Fruit fly (Drosophila melanogaster): Measurements from ENCODE around the gene CG8031.

The CG8031 gene

DNA sequence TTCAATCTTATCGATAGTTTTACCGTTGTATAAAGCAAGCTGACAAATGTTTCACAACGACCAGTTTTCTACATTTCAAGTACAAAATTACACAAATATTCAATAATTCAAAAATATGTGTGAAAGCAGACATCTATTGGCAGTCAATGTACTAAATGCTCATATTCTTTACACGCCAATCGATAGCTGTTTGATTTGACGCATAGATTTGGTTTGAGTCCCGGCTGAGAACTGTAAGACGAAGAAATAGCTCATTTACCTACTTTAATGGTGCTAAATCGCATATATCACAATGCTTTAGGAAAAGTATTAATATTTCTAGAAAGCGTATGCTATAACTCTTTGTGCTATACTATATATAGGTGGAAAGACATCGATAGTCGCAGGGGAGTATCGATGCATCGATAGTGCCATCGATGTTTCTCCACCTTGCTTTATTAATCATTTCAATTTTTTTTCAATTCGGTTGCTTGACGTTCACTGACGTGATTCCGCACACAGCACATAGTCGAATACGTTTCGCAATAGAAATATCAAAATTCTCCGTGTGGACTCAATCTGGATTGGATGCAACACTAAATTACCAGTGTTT lies 30.4 kb downstream of the CG8031 start, which contains the start of gene Paip2 (continued):
- TF ChIP-seq sqz (GFP tag; optimal IDR thresholded peaks at IDR 0.05) (peak; percentile 81), Nf-YC (tag; optimal IDR thresholded peaks at IDR 0.05) (peak; percentile 32), CG12104 (GFP tag; optimal IDR thresholded peaks at IDR 0.05) (peak; percentile 34), CG18011 (GFP tag; optimal IDR thresholded peaks at IDR 0.05) (peak; percentile 88), CG10366 (GFP tag; IDR thresholded peaks at IDR 0.05) (no peak), dmrt11E (tag; optimal IDR thresholded peaks at IDR 0.05) (peak; percentile 23), Sry-δ (GFP tag; optimal IDR thresholded peaks at IDR 0.05) (peak; percentile 96), CG3995 (GFP tag; optimal IDR thresholded peaks at IDR 0.05) (peak; percentile 4), slbo (GFP tag; IDR thresholded peaks at IDR 0.05) (no peak), dpn (GFP tag; optimal IDR thresholded peaks at IDR 0.05) (peak in 1 of 2 experiments; percentile 5), Pdp1 (GFP tag; optimal IDR thresholded peaks at IDR 0.05) (peak in 1 of 2 experiments; percentile 84), twi (tag; optimal IDR thresholded peaks at IDR 0.05) (peak; percentile 12), sna (GFP tag; IDR thresholded peaks at IDR 0.05; ENCODE audit: partially characterized antibody) (peak; percentile 99), CG8290 (GFP tag; optimal IDR thresholded peaks at IDR 0.05) (no peak), CG8290 (tag; optimal IDR thresholded peaks at IDR 0.05) (peak in 1 of 2 experiments; percentile 38), CG13424 (tag; optimal IDR thresholded peaks at IDR 0.05) (peak; percentile 10), CG18476 (GFP tag; optimal IDR thresholded peaks at IDR 0.05) (no peak), CG14710 (tag; optimal IDR thresholded peaks at IDR 0.05) (peak; percentile 80), CG8478 (optimal IDR thresholded peaks at IDR 0.05) (peak; percentile 66), kay (GFP tag; optimal IDR thresholded peaks at IDR 0.05) (peak; percentile 17), CG6272 (GFP tag; IDR thresholded peaks at IDR 0.05) (peak; percentile 45; the same call in 1 of the 2 replicates), Nf-YA (GFP tag; IDR thresholded peaks at IDR 0.05) (no peak), nerfin-2 (GFP tag; IDR thresholded peaks at IDR 0.05; ENCODE audit: partially characterized antibody) (peak; percentile 98), HmgD (GFP tag; optimal IDR thresholded peaks at IDR 0.05) (peak; percentile 65), lbe (GFP tag; optimal IDR thresholded peaks at IDR 0.05) (peak; percentile 16), CG8924 (tag; optimal IDR thresholded peaks at IDR 0.05) (peak; percentile 38), CG33213 (GFP tag; optimal IDR thresholded peaks at IDR 0.05) (peak; percentile 6), hb (GFP tag; IDR thresholded peaks at IDR 0.05; ENCODE audit: partially characterized antibody) (peak; percentile 98), sens (GFP tag) (peak; percentile 70), BtbVII (GFP tag; optimal IDR thresholded peaks at IDR 0.05) (no peak), CG11560 (tag; IDR thresholded peaks at IDR 0.05) (peak; percentile 61; the same call in 2 of the 3 replicates), CG18262 (tag; optimal IDR thresholded peaks at IDR 0.05) (peak; percentile 2), CG13287 (GFP tag; IDR thresholded peaks at IDR 0.05; ENCODE audit: partially characterized antibody) (peak; percentile 98), CG10959 (GFP tag; IDR thresholded peaks at IDR 0.05) (no peak), unc-4 (GFP tag; IDR thresholded peaks at IDR 0.05; ENCODE audit: partially characterized antibody) (peak; percentile 98), abd-A (tag; optimal IDR thresholded peaks at IDR 0.05) (peak; percentile 85), CG17912 (GFP tag; optimal IDR thresholded peaks at IDR 0.05) (no peak), Ets65A (GFP tag) (peak; percentile 92), D19A (tag; optimal IDR thresholded peaks at IDR 0.05) (peak; percentile 23), CG9932 (GFP tag; IDR thresholded peaks at IDR 0.05) (peak; percentile 42; the same call in 1 of the 2 replicates), gfzf (GFP tag; optimal IDR thresholded peaks at IDR 0.05) (peak; percentile 53), dati (GFP tag; IDR thresholded peaks at IDR 0.05) (no peak), CG15601 (tag; optimal IDR thresholded peaks at IDR 0.05) (peak; percentile 77), CG7786 (GFP tag; optimal IDR thresholded peaks at IDR 0.05) (peak; percentile 9), nerfin-1 (tag; optimal IDR thresholded peaks at IDR 0.05) (peak; percentile 31), gem (tag; optimal IDR thresholded peaks at IDR 0.05) (peak; percentile 25)
